Worm (Caenorhabditis elegans) whole organism, L4 larva: ENCODE data around the gene F46C5.10.

ENCODE experiments used
- D1046.2 ChIP-seq: fragments of 200-800 bp; sonication (Bioruptor generic); IDR thresholded peaks from 2 replicates; pipeline ENCODE4 v1.3.6; 2022; ENCODE audit warnings: missing genetic modification characterization, missing compliant biosample characterization
- F37D6.2 ChIP-seq: sonication (generic microtip); optimal IDR thresholded peaks from 2 replicates; lab custom pipeline; 2016; ENCODE audit warnings: mild to moderate bottlenecking, missing genetic modification characterization, missing compliant biosample characterization
- T26A8.4 ChIP-seq: fragments of 200-800 bp; sonication (Bioruptor generic); IDR thresholded peaks from 2 replicates; pipeline ENCODE4 v1.3.6; 2022; ENCODE audit warnings: missing genetic modification characterization, missing compliant biosample characterization
- Y105C5A.15 ChIP-seq: fragments of 200-800 bp; sonication (Bioruptor generic); IDR thresholded peaks from 2 replicates; pipeline ENCODE4 v1.3.6; 2022; ENCODE audit warnings: missing genetic modification characterization, missing compliant biosample characterization
- Y48G9A.11 ChIP-seq: fragments of 200-800 bp; sonication (Bioruptor generic); IDR thresholded peaks from 2 replicates; pipeline ENCODE4 v1.3.6; 2022; ENCODE audit warnings: missing genetic modification reagents, missing genetic modification characterization, missing compliant biosample characterization
- ZK337.2 ChIP-seq: fragments of 200-800 bp; sonication (Bioruptor generic); IDR thresholded peaks from 2 replicates; pipeline ENCODE4 v1.3.6; 2022; ENCODE audit warnings: missing genetic modification reagents, missing genetic modification characterization, missing compliant biosample characterization
- aha-1 ChIP-seq: fragments of 150-350 bp; peaks from one replicate; lab custom pipeline; 2014; ENCODE audit warnings: missing biosample characterization, missing genetic modification characterization
- ama-1 ChIP-seq: fragments of 150-350 bp; optimal IDR thresholded peaks from 2 replicates; lab custom pipeline; 2014; ENCODE audit warnings: inconsistent platforms, mixed read lengths
- ceh-20 ChIP-seq: fragments of 200-800 bp; sonication (Bioruptor generic); IDR thresholded peaks from 2 replicates; pipeline ENCODE4 v1.3.6; 2022; ENCODE audit warnings: missing genetic modification reagents, missing genetic modification characterization, missing compliant biosample characterization
- ceh-32 ChIP-seq: sonication (generic microtip); optimal IDR thresholded peaks from 2 replicates; lab custom pipeline; 2016; ENCODE audit warnings: mild to moderate bottlenecking, missing genetic modification characterization, missing compliant biosample characterization; ENCODE audit not compliant: poor library complexity
- ceh-82 ChIP-seq: sonication (generic microtip); optimal IDR thresholded peaks from 2 replicates; lab custom pipeline; 2017; ENCODE audit warnings: missing biosample characterization, missing genetic modification characterization
- ces-1 ChIP-seq: fragments of 150-350 bp; sonication (generic microtip); optimal IDR thresholded peaks from 4 replicates; lab custom pipeline; 2014; ENCODE audit warnings: missing biosample characterization, missing genetic modification reagents, missing genetic modification characterization
- cey-2 ChIP-seq: sonication (generic microtip); optimal IDR thresholded peaks from 3 replicates; lab custom pipeline; 2017; ENCODE audit warnings: missing genetic modification characterization, mild to moderate bottlenecking, missing compliant biosample characterization, antibody characterized with exemption, borderline replicate concordance; ENCODE audit not compliant: insufficient read depth
- ctbp-1 ChIP-seq: fragments of 200-800 bp; sonication (Bioruptor generic); IDR thresholded peaks from 2 replicates; pipeline ENCODE4 v1.3.6; 2022; ENCODE audit warnings: missing genetic modification reagents, missing genetic modification characterization, missing compliant biosample characterization
- daf-19 ChIP-seq: fragments of 200-800 bp; sonication (Bioruptor generic); conservative IDR thresholded peaks from 2 replicates; pipeline ENCODE4 v1.3.6; 2022; ENCODE audit warnings: missing genetic modification characterization, missing compliant biosample characterization
- daf-8 ChIP-seq: fragments of 200-800 bp; sonication (Bioruptor generic); IDR thresholded peaks from 2 replicates; pipeline ENCODE4 v1.3.6; 2022; ENCODE audit warnings: missing genetic modification characterization, missing compliant biosample characterization
- dmd-8 ChIP-seq: fragments of 200-800 bp; sonication (Bioruptor generic); IDR thresholded peaks from 2 replicates; pipeline ENCODE4 v1.3.6; 2022; ENCODE audit warnings: missing genetic modification characterization, missing compliant biosample characterization
- dmd-9 ChIP-seq: fragments of 200-800 bp; sonication (Bioruptor generic); IDR thresholded peaks from 2 replicates; pipeline ENCODE4 v1.3.6; 2022; ENCODE audit warnings: missing genetic modification reagents, missing genetic modification characterization, missing compliant biosample characterization
- duxl-1 ChIP-seq: sonication (generic microtip); optimal IDR thresholded peaks from 2 replicates; lab custom pipeline; 2016; ENCODE audit warnings: mild to moderate bottlenecking, missing genetic modification characterization, moderate library complexity, missing compliant biosample characterization; ENCODE audit not compliant: poor library complexity
- fkh-10 ChIP-seq: fragments of 150-350 bp; optimal IDR thresholded peaks from 2 replicates; lab custom pipeline; 2014; ENCODE audit warnings: missing biosample characterization, missing genetic modification reagents, missing genetic modification characterization
- fos-1 ChIP-seq: fragments of 150-350 bp; optimal IDR thresholded peaks from 2 replicates; lab custom pipeline; 2014; ENCODE audit warnings: missing biosample characterization, missing genetic modification characterization
- hif-1 ChIP-seq, 2 experiments: sonication (generic microtip); optimal IDR thresholded peaks; 2 replicates each; lab custom pipeline; 2016 to 2017; ENCODE audit warnings: missing compliant biosample characterization in 2 of 2, missing genetic modification characterization in 2 of 2, missing genetic modification reagents in 2 of 2, missing genotype in 2 of 2, mild to moderate bottlenecking in 1 of 2
- hlh-30 ChIP-seq: sonication (generic microtip); optimal IDR thresholded peaks from 2 replicates; lab custom pipeline; 2017; ENCODE audit warnings: antibody characterized with exemption, mild to moderate bottlenecking, missing genetic modification characterization, missing compliant biosample characterization; ENCODE audit not compliant: insufficient read depth
- hmg-1.1 ChIP-seq: fragments of 200-800 bp; sonication (Bioruptor generic); IDR thresholded peaks from 2 replicates; pipeline ENCODE4 v1.3.6; 2022; ENCODE audit warnings: missing genetic modification reagents, missing genetic modification characterization, missing compliant biosample characterization
- jun-1 ChIP-seq: fragments of 150-350 bp; optimal IDR thresholded peaks from 2 replicates; lab custom pipeline; 2014; ENCODE audit warnings: missing biosample characterization, missing genetic modification reagents, missing genetic modification characterization
- lim-7 ChIP-seq: fragments of 200-800 bp; sonication (Bioruptor generic); IDR thresholded peaks from 2 replicates; pipeline ENCODE4 v1.3.6; 2022; ENCODE audit warnings: missing genetic modification characterization, missing compliant biosample characterization
- lin-13 ChIP-seq: fragments of 150-350 bp; optimal IDR thresholded peaks from 2 replicates; lab custom pipeline; 2014; ENCODE audit warnings: missing biosample characterization, missing genetic modification reagents, missing genetic modification characterization
- lsy-2 ChIP-seq, 2 experiments: fragments of 150-350 bp in 1 of 2; sonication (generic microtip) in 1 of 2; optimal IDR thresholded peaks; 2 replicates each; lab custom pipeline; 2014 to 2017; ENCODE audit warnings: missing biosample characterization in 2 of 2, missing genetic modification characterization in 2 of 2
- madf-5 ChIP-seq, 2 experiments: fragments of 200-800 bp; sonication (Bioruptor generic); IDR thresholded peaks; 2 replicates each; pipeline ENCODE4 v1.3.6; 2022; ENCODE audit warnings: missing compliant biosample characterization in 2 of 2, missing genetic modification characterization in 2 of 2
- madf-9 ChIP-seq: fragments of 200-800 bp; sonication (Bioruptor generic); conservative IDR thresholded peaks from 2 replicates; pipeline ENCODE4 v1.3.6; 2022; ENCODE audit warnings: missing genetic modification reagents, missing genetic modification characterization, missing compliant biosample characterization
- mdl-1 ChIP-seq, 2 experiments: fragments of 150-350 bp in 1 of 2; sonication (generic microtip) in 1 of 2; optimal IDR thresholded peaks; 2 replicates each; lab custom pipeline; 2014 to 2017; ENCODE audit warnings: missing biosample characterization in 2 of 2, missing genetic modification characterization in 2 of 2
- mep-1 ChIP-seq: fragments of 150-350 bp; sonication (generic microtip); optimal IDR thresholded peaks from 3 replicates; lab custom pipeline; 2014; ENCODE audit warnings: missing biosample characterization, missing genetic modification characterization
- nhr-237 ChIP-seq: sonication (generic microtip); optimal IDR thresholded peaks from 2 replicates; lab custom pipeline; 2017; ENCODE audit warnings: missing biosample characterization, missing genetic modification characterization
- nhr-42 ChIP-seq: fragments of 200-800 bp; sonication (Bioruptor generic); IDR thresholded peaks from 2 replicates; pipeline ENCODE4 v1.3.6; 2022; ENCODE audit warnings: missing genetic modification characterization, missing compliant biosample characterization
- nhr-76 ChIP-seq: fragments of 150-350 bp; optimal IDR thresholded peaks from 2 replicates; lab custom pipeline; 2014; ENCODE audit warnings: missing biosample characterization, missing genetic modification characterization
- php-3 ChIP-seq: fragments of 200-800 bp; sonication (Bioruptor generic); IDR thresholded peaks from 2 replicates; pipeline ENCODE4 v1.3.6; 2022; ENCODE audit warnings: missing genetic modification reagents, missing genetic modification characterization, missing compliant biosample characterization
- pqm-1 ChIP-seq: sonication (generic microtip); optimal IDR thresholded peaks from 2 replicates; lab custom pipeline; 2017; ENCODE audit warnings: missing biosample characterization, missing genetic modification characterization
- sdz-12 ChIP-seq: fragments of 200-800 bp; sonication (Bioruptor generic); optimal IDR thresholded peaks from 2 replicates; lab custom pipeline; 2018; ENCODE audit warnings: mild to moderate bottlenecking, missing genetic modification characterization, missing compliant biosample characterization
- set-16 ChIP-seq: fragments of 200-800 bp; sonication (Bioruptor generic); IDR thresholded peaks from 2 replicates; pipeline ENCODE4 v1.3.6; 2022; ENCODE audit warnings: missing genetic modification reagents, missing genetic modification characterization, missing compliant biosample characterization
- skn-1 ChIP-seq: fragments of 150-350 bp; optimal IDR thresholded peaks from 2 replicates; lab custom pipeline; 2014; ENCODE audit warnings: missing biosample characterization, missing genetic modification characterization
- snpc-1.2 ChIP-seq: fragments of 200-800 bp; sonication (Bioruptor generic); IDR thresholded peaks from 2 replicates; pipeline ENCODE4 v1.3.6; 2022; ENCODE audit warnings: missing genetic modification reagents, missing genetic modification characterization, missing compliant biosample characterization
- spr-1 ChIP-seq: sonication (generic microtip); optimal IDR thresholded peaks from 2 replicates; lab custom pipeline; 2016; ENCODE audit warnings: mild to moderate bottlenecking, missing genetic modification characterization, missing compliant biosample characterization
- spr-3 ChIP-seq: fragments of 200-800 bp; sonication (Bioruptor generic); optimal IDR thresholded peaks from 2 replicates; lab custom pipeline; 2018; ENCODE audit warnings: mild to moderate bottlenecking, missing genetic modification characterization, missing compliant biosample characterization
- tra-1 ChIP-seq: fragments of 200-800 bp; sonication (Bioruptor generic); IDR thresholded peaks from 2 replicates; pipeline ENCODE4 v1.3.6; 2022; ENCODE audit warnings: missing genetic modification reagents, missing genetic modification characterization, missing compliant biosample characterization
- unc-130 ChIP-seq: sonication (generic microtip); optimal IDR thresholded peaks from 2 replicates; lab custom pipeline; 2016; ENCODE audit warnings: missing genetic modification reagents, missing genetic modification characterization, missing compliant biosample characterization
- unc-62 ChIP-seq, 3 experiments: fragments of 150-350 bp in 1 of 3; sonication (generic microtip); optimal IDR thresholded peaks in 2 of 3; peaks in 1 of 3; 1 replicate in 1 of 3; 2 replicates in 2 of 3; lab custom pipeline; 2014 to 2017; ENCODE audit warnings: missing biosample characterization in 3 of 3, missing genetic modification characterization in 3 of 3, missing genetic modification reagents in 3 of 3, missing genotype in 1 of 3
- vab-7 ChIP-seq: fragments of 200-800 bp; sonication (Bioruptor generic); IDR thresholded peaks from 2 replicates; pipeline ENCODE4 v1.3.6; 2022; ENCODE audit warnings: missing genetic modification reagents, missing genetic modification characterization, missing compliant biosample characterization
- zag-1 ChIP-seq: fragments of 150-350 bp; optimal IDR thresholded peaks from 2 replicates; lab custom pipeline; 2014; ENCODE audit warnings: missing biosample characterization, missing genetic modification characterization
- zfp-3 ChIP-seq: fragments of 200-800 bp; sonication (Bioruptor generic); conservative IDR thresholded peaks from 2 replicates; pipeline ENCODE4 v1.3.6; 2022; ENCODE audit warnings: missing genetic modification reagents, missing genetic modification characterization, missing compliant biosample characterization
- zip-11 ChIP-seq: fragments of 200-800 bp; sonication (Bioruptor generic); IDR thresholded peaks from 2 replicates; pipeline ENCODE4 v1.3.6; 2022; ENCODE audit warnings: missing genetic modification characterization, missing compliant biosample characterization
- ztf-11 ChIP-seq: fragments of 150-350 bp; optimal IDR thresholded peaks from 2 replicates; lab custom pipeline; 2014; ENCODE audit warnings: missing biosample characterization, missing genetic modification characterization

F46C5.10 gene

ce11 chrII:8787376-8787775 lies 31.5 kb downstream of the F46C5.10 start (continued):
- TF ChIP-seq unc-62 (GFP tag; optimal IDR thresholded peaks at IDR 0.05 in 1 of 2; lab: Kevin White, UChicago) (peak in 1 of 2 experiments; percentile 100), unc-62 (tag; optimal IDR thresholded peaks at IDR 0.05; lab: Kevin White, UChicago) (no peak), F37D6.2 (tag; lab: Kevin White, UChicago) (peak; percentile 58), ceh-82 (tag; lab: Kevin White, UChicago) (no peak), ceh-32 (tag; lab: Kevin White, UChicago) (no peak), mep-1 (tag; lab: Kevin White, UChicago) (peak; percentile 88), lsy-2 (tag; optimal IDR thresholded peaks at IDR 0.05; lab: Kevin White, UChicago) (peak; percentile 74 to 94), nhr-76 (peak; percentile 20), mdl-1 (tag; optimal IDR thresholded peaks at IDR 0.05; lab: Kevin White, UChicago) (peak in 1 of 2 experiments; percentile 83), nhr-42 (GFP tag; lab: Robert Waterston, UW) (peak; percentile 80; the same call in 1 of the 2 replicates), T26A8.4 (GFP tag; lab: Robert Waterston, UW) (peak; percentile 91), unc-130 (GFP tag; lab: Kevin White, UChicago) (no peak), fkh-10 (GFP tag; lab: Kevin White, UChicago) (peak; percentile 67), spr-1 (tag; lab: Kevin White, UChicago) (peak; percentile 71), pqm-1 (peak; percentile 22), fos-1 (tag; lab: Kevin White, UChicago) (no peak), set-16 (peak; percentile 25; the same call in 1 of the 2 replicates), sdz-12 (GFP tag; lab: Kevin White, UChicago) (no peak), D1046.2 (GFP tag; lab: Robert Waterston, UW) (no peak), ces-1 (no peak), lin-13 (GFP tag; lab: Kevin White, UChicago) (peak; percentile 59), dmd-9 (GFP tag; lab: Robert Waterston, UW) (no peak), hmg-1.1 (GFP tag; lab: Robert Waterston, UW) (peak; percentile 91), daf-8 (GFP tag; lab: Robert Waterston, UW) (no peak), ama-1 (lab: Kevin White, UChicago) (peak; percentile 90), duxl-1 (tag; lab: Kevin White, UChicago) (peak; percentile 77), jun-1 (tag; lab: Kevin White, UChicago) (peak; percentile 90), madf-9 (GFP tag; lab: Robert Waterston, UW) (peak; percentile 50; the same call in 1 of the 2 replicates), madf-5 (GFP tag; IDR thresholded peaks at IDR 0.05; lab: Robert Waterston, UW) (no peak), ctbp-1 (GFP tag; lab: Robert Waterston, UW) (peak; percentile 84), skn-1 (tag; lab: Kevin White, UChicago) (peak; percentile 75), nhr-237 (tag; lab: Kevin White, UChicago) (no peak), Y48G9A.11 (no peak), tra-1 (GFP tag; lab: Robert Waterston, UW) (peak; percentile 88), vab-7 (GFP tag; lab: Robert Waterston, UW) (peak; percentile 61), spr-3 (GFP tag; lab: Kevin White, UChicago) (no peak), php-3 (GFP tag; lab: Robert Waterston, UW) (peak; percentile 81), zip-11 (GFP tag; lab: Robert Waterston, UW) (no peak), zag-1 (tag; lab: Kevin White, UChicago) (no peak), Y105C5A.15 (GFP tag; lab: Robert Waterston, UW) (no peak), dmd-8 (no peak), zfp-3 (GFP tag; lab: Robert Waterston, UW) (peak; percentile 86), aha-1 (tag; lab: Kevin White, UChicago) (peak; percentile 99), hif-1 (tag; optimal IDR thresholded peaks at IDR 0.05; lab: Kevin White, UChicago) (peak in 1 of 2 experiments; percentile 83), cey-2 (tag; lab: Kevin White, UChicago) (peak; percentile 52), ZK337.2 (no peak), ceh-20 (GFP tag; lab: Robert Waterston, UW) (peak; percentile 83), hlh-30 (peak; percentile 100), snpc-1.2 (peak; percentile 58), ztf-11 (tag; lab: Kevin White, UChicago) (no peak), daf-19 (GFP tag; lab: Robert Waterston, UW) (peak; percentile 79), lim-7 (GFP tag; lab: Robert Waterston, UW) (no peak)
